Worm (Caenorhabditis elegans) whole organism, L2 larva: ENCODE data around the gene par-3.

Experiments used
- blmp-1 ChIP-seq: sonication (generic microtip); optimal IDR thresholded peaks from 2 replicates; lab custom pipeline; 2017; ENCODE audit warnings: missing genetic modification characterization, mild to moderate bottlenecking, missing compliant biosample characterization, antibody characterized with exemption, moderate library complexity; ENCODE audit not compliant: insufficient read depth
- ceh-82 ChIP-seq: fragments of 150-350 bp; optimal IDR thresholded peaks from 2 replicates; lab custom pipeline; 2014; ENCODE audit warnings: missing biosample characterization, missing genetic modification characterization
- egl-27 ChIP-seq: sonication (generic microtip); optimal IDR thresholded peaks from 3 replicates; lab custom pipeline; 2017; ENCODE audit warnings: missing biosample characterization, missing genetic modification reagents, missing genetic modification characterization
- elt-1 ChIP-seq: fragments of 150-350 bp; optimal IDR thresholded peaks from 2 replicates; lab custom pipeline; 2014; ENCODE audit warnings: missing biosample characterization, missing genetic modification characterization
- fos-1 ChIP-seq: fragments of 150-350 bp; optimal IDR thresholded peaks from 2 replicates; lab custom pipeline; 2014; ENCODE audit warnings: missing biosample characterization, missing genetic modification characterization
- lin-13 ChIP-seq: fragments of 150-350 bp; optimal IDR thresholded peaks from 2 replicates; lab custom pipeline; 2014; ENCODE audit warnings: missing biosample characterization, missing genetic modification reagents, missing genetic modification characterization
- nhr-11 ChIP-seq: fragments of 150-350 bp; optimal IDR thresholded peaks from 2 replicates; lab custom pipeline; 2014; ENCODE audit warnings: missing biosample characterization, missing genetic modification characterization
- snpc-4 ChIP-seq: fragments of 150-350 bp; optimal IDR thresholded peaks from 2 replicates; lab custom pipeline; 2014; ENCODE audit warnings: missing biosample characterization, missing genetic modification characterization
- unc-39 ChIP-seq: fragments of 150-350 bp; optimal IDR thresholded peaks from 2 replicates; lab custom pipeline; 2014; ENCODE audit warnings: missing biosample characterization, missing genetic modification characterization
- unc-62 ChIP-seq: fragments of 150-350 bp; optimal IDR thresholded peaks from 2 replicates; lab custom pipeline; 2014; ENCODE audit warnings: missing biosample characterization, missing genetic modification reagents, missing genetic modification characterization
- ztf-4 ChIP-seq: fragments of 150-350 bp; optimal IDR thresholded peaks from 2 replicates; lab custom pipeline; 2014; ENCODE audit warnings: missing biosample characterization, missing genetic modification characterization

DNA sequence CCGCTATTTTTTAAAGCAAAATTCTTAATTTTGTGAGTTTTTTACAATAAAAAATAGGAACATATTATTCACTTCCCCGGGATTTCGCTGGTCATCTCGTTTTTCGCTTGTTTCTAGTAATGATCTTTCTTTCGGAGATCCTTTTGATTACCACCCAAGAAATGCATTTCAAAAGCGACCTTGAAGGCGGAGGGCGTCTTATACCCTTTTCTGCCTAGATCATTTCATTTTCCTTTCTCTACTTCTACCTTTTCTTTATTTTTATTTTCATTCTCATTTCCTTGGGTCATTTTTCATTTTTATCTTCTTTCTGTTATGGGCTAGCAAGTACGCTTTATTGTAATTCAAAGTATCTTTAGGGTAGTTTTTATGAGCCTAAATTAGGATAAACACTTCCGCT, 43.8 kb upstream of the par-3 start:
- TF ChIP-seq snpc-4 (tag; lab: Kevin White, UChicago) (no peak), ceh-82 (tag; lab: Kevin White, UChicago) (no peak), nhr-11 (tag; lab: Kevin White, UChicago) (no peak), lin-13 (no peak), egl-27 (tag; lab: Kevin White, UChicago) (no peak), unc-62 (GFP tag; lab: Kevin White, UChicago) (no peak), fos-1 (tag; lab: Kevin White, UChicago) (no peak), unc-39 (no peak), blmp-1 (tag; lab: Kevin White, UChicago) (no peak), ztf-4 (tag; lab: Kevin White, UChicago) (peak; percentile 4), elt-1 (tag; lab: Kevin White, UChicago) (no peak)
